Worm (Caenorhabditis elegans) whole organism, early embryonic: Measurements from ENCODE around the gene K02A6.3.

Source experiments
- B0310.2 ChIP-seq: sonication (generic microtip); optimal IDR thresholded peaks from 2 replicates; lab custom pipeline; 2016; ENCODE audit warnings: mild to moderate bottlenecking, missing genetic modification characterization, missing compliant biosample characterization
- aly-1 ChIP-seq: sonication (generic microtip); optimal IDR thresholded peaks from 2 replicates; lab custom pipeline; 2016; ENCODE audit warnings: missing genetic modification characterization, missing compliant biosample characterization
- ama-1 ChIP-seq: fragments of 150-350 bp; optimal IDR thresholded peaks from 2 replicates; lab custom pipeline; 2014
- ceh-13 ChIP-seq: fragments of 200-800 bp; sonication (Bioruptor generic); optimal IDR thresholded peaks from 2 replicates; lab custom pipeline; 2018; ENCODE audit warnings: mild to moderate bottlenecking, missing genetic modification characterization, missing compliant biosample characterization
- ceh-36 ChIP-seq: sonication (generic microtip); optimal IDR thresholded peaks from 2 replicates; lab custom pipeline; 2016; ENCODE audit warnings: missing genetic modification characterization, inconsistent platforms, missing compliant biosample characterization
- flt-1 ChIP-seq: fragments of 200-800 bp; sonication (Bioruptor generic); IDR thresholded peaks from 2 replicates; pipeline ENCODE4 v1.3.6; 2022; ENCODE audit warnings: missing genetic modification characterization, missing compliant biosample characterization
- hmg-4 ChIP-seq: fragments of 200-800 bp; sonication (Bioruptor generic); optimal IDR thresholded peaks from 2 replicates; lab custom pipeline; 2018; ENCODE audit warnings: mild to moderate bottlenecking, missing genetic modification characterization, missing compliant biosample characterization
- hnd-1 ChIP-seq: sonication (generic microtip); optimal IDR thresholded peaks from 2 replicates; lab custom pipeline; 2016; ENCODE audit warnings: missing genetic modification characterization, missing compliant biosample characterization
- tbx-11 ChIP-seq: fragments of 200-800 bp; sonication (Bioruptor generic); IDR thresholded peaks from 2 replicates; pipeline ENCODE4 v1.3.6; 2022; ENCODE audit warnings: missing genetic modification characterization, missing compliant biosample characterization
- tra-4 ChIP-seq: sonication (generic microtip); optimal IDR thresholded peaks from 2 replicates; lab custom pipeline; 2017; ENCODE audit warnings: missing genetic modification characterization, missing compliant biosample characterization

- TF ChIP-seq hmg-4 (no peak), tbx-11 (GFP tag; lab: Robert Waterston, UW) (no peak), ama-1 (lab: Kevin White, UChicago) (no peak), flt-1 (GFP tag; lab: Robert Waterston, UW) (no peak), B0310.2 (tag; lab: Kevin White, UChicago) (no peak), hnd-1 (tag; lab: Kevin White, UChicago) (no peak), tra-4 (tag; lab: Kevin White, UChicago) (no peak), ceh-13 (GFP tag; lab: Kevin White, UChicago) (no peak), ceh-36 (tag; lab: Kevin White, UChicago) (no peak), aly-1 (tag; lab: Kevin White, UChicago) (no peak)
Measured at ce11 chrX:8233554-8233953, 1.8 kb upstream of the K02A6.3 start.
